Worm (Caenorhabditis elegans): ENCODE data around the gene nduc-2.

Gene nduc-2

ce11 chrIII:2805084-2805483, 18.4 kb downstream of the nduc-2 start, which contains the start of gene Y71H2AM.3 (continued):
- TF ChIP-seq unc-39 (tag; optimal IDR thresholded peaks at IDR 0.05): no peak
- no peak for TF ChIP-seq nhr-76 (tag; optimal IDR thresholded peaks at IDR 0.05)
- 0 out of 2 replicates have a peak, but pooled peaks have one; percentile 21 for TF ChIP-seq hmg-1.1 (GFP tag; IDR thresholded peaks at IDR 0.05)

- TF ChIP-seq unc-130 (GFP tag; optimal IDR thresholded peaks at IDR 0.05) (peak; percentile 41), hlh-11 (tag; optimal IDR thresholded peaks at IDR 0.05) (no peak), ama-1 (optimal IDR thresholded peaks at IDR 0.05) (peak; percentile 76), lsy-2 (tag; optimal IDR thresholded peaks at IDR 0.05) (peak in 1 of 2 experiments; percentile 49), ctbp-1 (GFP tag; IDR thresholded peaks at IDR 0.05) (0 out of 2 replicates have a peak, but pooled peaks have one; percentile 42), duxl-1 (tag; optimal IDR thresholded peaks at IDR 0.05; ENCODE audit: poor library complexity) (peak; percentile 53), pha-4 (GFP tag; IDR thresholded peaks at IDR 0.05) (peak; percentile 25; the same call in 1 of the 2 replicates), pha-4 (tag; optimal IDR thresholded peaks at IDR 0.05) (no peak), zip-2 (tag; optimal IDR thresholded peaks at IDR 0.05) (no peak), hif-1 (tag; optimal IDR thresholded peaks at IDR 0.05) (peak in 1 of 2 experiments; percentile 69), egl-43 (GFP tag; IDR thresholded peaks at IDR 0.05) (peak; percentile 40; the same call in 1 of the 2 replicates), daf-16 (GFP tag; optimal IDR thresholded peaks at IDR 0.05) (peak in 1 of 2 experiments; percentile 31), daf-16 (tag; optimal IDR thresholded peaks at IDR 0.05) (peak; percentile 23), arid-1 (GFP tag; conservative IDR thresholded peaks at IDR 0.05) (0 out of 2 replicates have a peak, but pooled peaks have one; percentile 23), spr-3 (GFP tag; optimal IDR thresholded peaks at IDR 0.05) (peak; percentile 40), dmd-9 (GFP tag; IDR thresholded peaks at IDR 0.05) (no peak), nhr-102 (tag; optimal IDR thresholded peaks at IDR 0.05) (peak; percentile 22), nhr-48 (tag; optimal IDR thresholded peaks at IDR 0.05) (peak; percentile 2), mep-1 (tag; optimal IDR thresholded peaks at IDR 0.05) (no peak), F49E8.2 (tag; optimal IDR thresholded peaks at IDR 0.05; ENCODE audit: borderline replicate concordance) (peak; percentile 47), nhr-42 (GFP tag; IDR thresholded peaks at IDR 0.05) (0 out of 2 replicates have a peak, but pooled peaks have one; percentile 31), gei-8 (GFP tag; optimal IDR thresholded peaks at IDR 0.05) (peak; percentile 20), lin-1 (GFP tag; IDR thresholded peaks at IDR 0.05) (no peak; the same call in 1 of the 2 replicates), T20F7.1 (GFP tag; optimal IDR thresholded peaks at IDR 0.05) (peak; percentile 29), nhr-111 (GFP tag; optimal IDR thresholded peaks at IDR 0.05) (peak; percentile 60), sdz-12 (GFP tag; optimal IDR thresholded peaks at IDR 0.05) (peak; percentile 43), D1046.2 (GFP tag; IDR thresholded peaks at IDR 0.05) (no peak), ceh-20 (GFP tag; IDR thresholded peaks at IDR 0.05) (no peak), lin-38 (GFP tag; IDR thresholded peaks at IDR 0.05) (peak; percentile 82), zfp-3 (GFP tag; conservative IDR thresholded peaks at IDR 0.05) (0 out of 2 replicates have a peak, but pooled peaks have one; percentile 19)
Measured at ce11 chrIII:2811410-2811809, 24.8 kb downstream of the nduc-2 start.

ce11 chrIII:2814919-2815554, 28.4 kb downstream of the nduc-2 start, which contains the start of gene tufm-1:
tufm-1 (minus strand) TSS chrIII:2814969.
- TF ChIP-seq rbr-2 (tag; optimal IDR thresholded peaks at IDR 0.05) (peak; percentile 31), hlh-11 (tag; optimal IDR thresholded peaks at IDR 0.05) (peak; percentile 21), ztf-11 (tag; optimal IDR thresholded peaks at IDR 0.05) (no peak), nhr-41 (GFP tag; IDR thresholded peaks at IDR 0.05) (no peak), nhr-11 (tag; optimal IDR thresholded peaks at IDR 0.05) (no peak), unc-130 (GFP tag; optimal IDR thresholded peaks at IDR 0.05) (no peak), mes-2 (tag; optimal IDR thresholded peaks at IDR 0.05; ENCODE audit: poor library complexity, severe bottlenecking) (peak; percentile 63), cey-2 (tag; optimal IDR thresholded peaks at IDR 0.05; ENCODE audit: borderline replicate concordance, insufficient read depth) (no peak), lsy-2 (tag; optimal IDR thresholded peaks at IDR 0.05) (peak in 1 of 2 experiments; percentile 97), lin-13 (GFP tag; optimal IDR thresholded peaks at IDR 0.05) (peak; percentile 29), D1046.2 (GFP tag; IDR thresholded peaks at IDR 0.05) (no peak), Y75B8A.6 (GFP tag; IDR thresholded peaks at IDR 0.05) (no peak), hlh-30 (tag; optimal IDR thresholded peaks at IDR 0.05; ENCODE audit: insufficient read depth) (peak; percentile 57), dpl-1 (GFP tag; optimal IDR thresholded peaks at IDR 0.05) (peak; percentile 54), ceh-28 (tag; optimal IDR thresholded peaks at IDR 0.05) (peak; percentile 7), daf-16 (GFP tag; optimal IDR thresholded peaks at IDR 0.05) (no peak), daf-16 (tag; optimal IDR thresholded peaks at IDR 0.05) (peak; percentile 55), mdl-1 (tag; optimal IDR thresholded peaks at IDR 0.05) (peak in 1 of 2 experiments; percentile 3), pha-4 (GFP tag; IDR thresholded peaks at IDR 0.05) (no peak), pha-4 (tag; optimal IDR thresholded peaks at IDR 0.05) (no peak), dve-1 (tag; optimal IDR thresholded peaks at IDR 0.05; ENCODE audit: insufficient read depth) (peak; percentile 38)
